Fruit fly (Drosophila melanogaster) whole organism, embryonic: ENCODE measurements around the gene Fbw5.

Experiments
- CG10267 ChIP-seq: fragments of 200-800 bp; sonication (Bioruptor generic); optimal IDR thresholded peaks from 2 replicates; lab custom pipeline; 2018; ENCODE audit warnings: missing biosample characterization, mild to moderate bottlenecking, missing genetic modification characterization, moderate library complexity
- CG10654 ChIP-seq: fragments of 200-800 bp; sonication (Bioruptor generic); optimal IDR thresholded peaks from 2 replicates; lab custom pipeline; 2016; ENCODE audit warnings: missing biosample characterization, missing genetic modification characterization
- CG10959 ChIP-seq: fragments of 200-800 bp; sonication (Bioruptor generic); IDR thresholded peaks from 2 replicates; pipeline ENCODE4 v1.3.6; 2022; ENCODE audit warnings: missing biosample characterization, missing genetic modification characterization
- CG11247 ChIP-seq: fragments of 200-800 bp; sonication (Bioruptor generic); IDR thresholded peaks from 2 replicates; pipeline ENCODE4 v1.3.6; 2022; ENCODE audit warnings: missing biosample characterization, missing genetic modification characterization
- CG12299 ChIP-seq: fragments of 200-800 bp; sonication (Bioruptor generic); optimal IDR thresholded peaks from 2 replicates; lab custom pipeline; 2018; ENCODE audit warnings: missing biosample characterization, mild to moderate bottlenecking, missing genetic modification characterization
- CG14667 ChIP-seq: fragments of 200-800 bp; sonication (Bioruptor generic); IDR thresholded peaks from 2 replicates; pipeline ENCODE4 v1.3.6; 2022; ENCODE audit warnings: missing biosample characterization, missing genetic modification characterization
- CG15601 ChIP-seq: fragments of 200-800 bp; sonication (Bioruptor generic); optimal IDR thresholded peaks from 3 replicates; lab custom pipeline; 2019; ENCODE audit warnings: missing biosample characterization, mild to moderate bottlenecking, missing genetic modification characterization, moderate library complexity
- CG16815 ChIP-seq: fragments of 200-800 bp; sonication (Bioruptor generic); optimal IDR thresholded peaks from 3 replicates; lab custom pipeline; 2017; ENCODE audit warnings: missing biosample characterization, mild to moderate bottlenecking, missing genetic modification characterization
- CG2116 ChIP-seq: fragments of 200-800 bp; sonication (Bioruptor generic); optimal IDR thresholded peaks from 3 replicates; lab custom pipeline; 2018; ENCODE audit warnings: missing biosample characterization, mild to moderate bottlenecking, missing genetic modification characterization
- CG2129 ChIP-seq: fragments of 200-800 bp; sonication (Bioruptor generic); IDR thresholded peaks from 2 replicates; pipeline ENCODE4 v1.3.6; 2022; ENCODE audit warnings: missing biosample characterization, missing genetic modification characterization; ENCODE audit not compliant: partially characterized antibody
- CG2199 ChIP-seq: fragments of 200-800 bp; sonication (Bioruptor generic); IDR thresholded peaks from 3 replicates; pipeline ENCODE4 v1.3.6; 2022; ENCODE audit warnings: missing biosample characterization, missing genetic modification characterization
- CG2889 ChIP-seq: fragments of 200-800 bp; sonication (Bioruptor generic); IDR thresholded peaks from 3 replicates; pipeline ENCODE4 v1.3.6; 2022; ENCODE audit warnings: missing biosample characterization, missing genetic modification characterization
- CG30403 ChIP-seq: fragments of 200-800 bp; sonication (Bioruptor generic); optimal IDR thresholded peaks from 3 replicates; lab custom pipeline; 2016; ENCODE audit warnings: missing biosample characterization, missing genetic modification characterization
- CG32532 ChIP-seq: fragments of 200-800 bp; sonication (Bioruptor generic); IDR thresholded peaks from 2 replicates; pipeline ENCODE4 v1.3.6; 2022; ENCODE audit warnings: missing biosample characterization, missing genetic modification characterization
- CG34422 ChIP-seq: fragments of 200-800 bp; sonication (Bioruptor generic); IDR thresholded peaks from 3 replicates; pipeline ENCODE4 v1.3.6; 2022; ENCODE audit warnings: missing biosample characterization, missing genetic modification characterization
- CG3838 ChIP-seq: fragments of 200-800 bp; sonication (Bioruptor generic); optimal IDR thresholded peaks from 3 replicates; lab custom pipeline; 2016; ENCODE audit warnings: missing biosample characterization, missing genetic modification characterization
- CG4707 ChIP-seq: fragments of 200-800 bp; sonication (Bioruptor generic); optimal IDR thresholded peaks from 2 replicates; lab custom pipeline; 2018; ENCODE audit warnings: missing biosample characterization, mild to moderate bottlenecking, missing genetic modification characterization, moderate library complexity
- CG6175 ChIP-seq: fragments of 200-800 bp; sonication (Bioruptor generic); IDR thresholded peaks from 3 replicates; pipeline ENCODE4 v1.3.6; 2022; ENCODE audit warnings: missing biosample characterization, missing genetic modification characterization
- CG6654 ChIP-seq: fragments of 200-800 bp; sonication (Bioruptor generic); optimal IDR thresholded peaks from 2 replicates; lab custom pipeline; 2017; ENCODE audit warnings: missing biosample characterization, mild to moderate bottlenecking, missing genetic modification characterization
- CG7928 ChIP-seq: fragments of 200-800 bp; sonication (Bioruptor generic); optimal IDR thresholded peaks from 2 replicates; lab custom pipeline; 2017; ENCODE audit warnings: missing biosample characterization, mild to moderate bottlenecking, missing genetic modification characterization
- CG7987 ChIP-seq: fragments of 200-800 bp; sonication (Bioruptor generic); optimal IDR thresholded peaks from 2 replicates; lab custom pipeline; 2018; ENCODE audit warnings: missing biosample characterization, mild to moderate bottlenecking, missing genetic modification characterization, moderate library complexity
- CG9727 ChIP-seq: fragments of 200-800 bp; sonication (Bioruptor generic); optimal IDR thresholded peaks from 3 replicates; lab custom pipeline; 2017; ENCODE audit warnings: missing biosample characterization, mild to moderate bottlenecking, missing genetic modification characterization
- CG9876 ChIP-seq: fragments of 200-800 bp; sonication (Bioruptor generic); optimal IDR thresholded peaks from 2 replicates; lab custom pipeline; 2016; ENCODE audit warnings: missing biosample characterization, missing genetic modification characterization
- D ChIP-seq, 2 experiments: fragments of 200-800 bp in 1 of 2; fragments of >200 bp in 1 of 2; sonication (Bioruptor generic) in 1 of 2; optimal IDR thresholded peaks; 2 replicates in 1 of 2; 3 replicates in 1 of 2; lab custom pipeline; 2017; ENCODE audit warnings: mild to moderate bottlenecking in 1 of 2, missing biosample characterization in 1 of 2, missing genetic modification characterization in 1 of 2, missing genetic modification reagents in 1 of 2
- D19B ChIP-seq: fragments of 200-800 bp; sonication (Bioruptor generic); optimal IDR thresholded peaks from 2 replicates; lab custom pipeline; 2017; ENCODE audit warnings: missing biosample characterization, mild to moderate bottlenecking, missing genetic modification characterization
- Dfd ChIP-seq, 2 experiments: fragments of >200 bp; optimal IDR thresholded peaks; 2 replicates each; lab custom pipeline; 2017; ENCODE audit warnings: missing biosample characterization in 2 of 2, missing genetic modification characterization in 2 of 2
- Dip2 ChIP-seq: fragments of 200-800 bp; sonication (Bioruptor generic); IDR thresholded peaks from 2 replicates; pipeline ENCODE4 v1.3.6; 2022; ENCODE audit warnings: missing biosample characterization, missing genetic modification characterization
- E2f1 ChIP-seq: fragments of 200-800 bp; sonication (Bioruptor generic); IDR thresholded peaks from 2 replicates; pipeline ENCODE4 v1.3.6; 2022; ENCODE audit warnings: missing biosample characterization, missing genetic modification characterization
- Eip74EF ChIP-seq, 2 experiments: fragments of 200-800 bp in 1 of 2; fragments of >200 bp in 1 of 2; sonication (Bioruptor generic) in 1 of 2; optimal IDR thresholded peaks; 2 replicates each; lab custom pipeline; 2017 to 2019; ENCODE audit warnings: missing biosample characterization in 2 of 2, missing genetic modification characterization in 2 of 2, mild to moderate bottlenecking in 1 of 2, moderate library complexity in 1 of 2
- Ets97D ChIP-seq: fragments of 200-800 bp; sonication (Bioruptor generic); optimal IDR thresholded peaks from 3 replicates; lab custom pipeline; 2016; ENCODE audit warnings: missing biosample characterization, missing genetic modification characterization
- H2.0 ChIP-seq: fragments of 200-800 bp; sonication (Bioruptor generic); IDR thresholded peaks from 2 replicates; pipeline ENCODE4 v1.3.6; 2022; ENCODE audit warnings: missing biosample characterization, missing genetic modification characterization
- HLHmδ ChIP-seq: fragments of 200-800 bp; sonication (Bioruptor generic); optimal IDR thresholded peaks from 2 replicates; lab custom pipeline; 2018; ENCODE audit warnings: missing biosample characterization, mild to moderate bottlenecking, missing genetic modification characterization, moderate library complexity
- NK7.1 ChIP-seq: fragments of 200-800 bp; sonication (Bioruptor generic); optimal IDR thresholded peaks from 3 replicates; lab custom pipeline; 2016; ENCODE audit warnings: missing biosample characterization, missing genetic modification characterization
- Rfx ChIP-seq: fragments of 200-800 bp; sonication (Bioruptor generic); IDR thresholded peaks from 2 replicates; pipeline ENCODE4 v1.3.6; 2022; ENCODE audit warnings: missing biosample characterization, missing genetic modification characterization
- Sox102F ChIP-seq: fragments of 200-800 bp; sonication (Bioruptor generic); optimal IDR thresholded peaks from 2 replicates; lab custom pipeline; 2018; ENCODE audit warnings: missing biosample characterization, mild to moderate bottlenecking, missing genetic modification characterization, moderate library complexity
- chif ChIP-seq, 2 experiments: fragments of 200-800 bp; sonication (Bioruptor generic); optimal IDR thresholded peaks; 3 replicates each; lab custom pipeline; 2016; ENCODE audit warnings: missing biosample characterization in 2 of 2, missing genetic modification characterization in 2 of 2
- corto ChIP-seq: fragments of 200-800 bp; sonication (Bioruptor generic); optimal IDR thresholded peaks from 2 replicates; lab custom pipeline; 2016; ENCODE audit warnings: missing biosample characterization, mild to moderate bottlenecking, missing genetic modification characterization, moderate library complexity
- crp ChIP-seq, 2 experiments: fragments of 200-800 bp; sonication (Bioruptor generic); optimal IDR thresholded peaks; 2 replicates in 1 of 2; 3 replicates in 1 of 2; lab custom pipeline; 2017; ENCODE audit warnings: missing biosample characterization in 2 of 2, missing genetic modification characterization in 2 of 2, mild to moderate bottlenecking in 1 of 2, moderate library complexity in 1 of 2
- jing ChIP-seq: fragments of 200-800 bp; sonication (Bioruptor generic); optimal IDR thresholded peaks from 2 replicates; lab custom pipeline; 2018; ENCODE audit warnings: missing biosample characterization, mild to moderate bottlenecking, missing genetic modification characterization
- nerfin-1 ChIP-seq: fragments of 200-800 bp; sonication (Bioruptor generic); optimal IDR thresholded peaks from 3 replicates; lab custom pipeline; 2019; ENCODE audit warnings: missing biosample characterization, mild to moderate bottlenecking, missing genetic modification characterization, moderate library complexity
- pan ChIP-seq, 4 experiments: fragments of >200 bp in 3 of 4; fragments of 200-800 bp in 1 of 4; sonication (Bioruptor generic) in 1 of 4; optimal IDR thresholded peaks in 3 of 4; IDR thresholded peaks in 1 of 4; 2 replicates each; pipeline versions ENCODE4 v1.3.6 to Lab custom; 2017 to 2022; ENCODE audit warnings: missing biosample characterization in 2 of 4, missing genetic modification characterization in 2 of 4, mixed read lengths in 1 of 4
- pnt ChIP-seq: fragments of 200-800 bp; sonication (Bioruptor generic); optimal IDR thresholded peaks from 3 replicates; lab custom pipeline; 2016; ENCODE audit warnings: missing biosample characterization, missing genetic modification characterization
- pum ChIP-seq: fragments of 200-800 bp; sonication (Bioruptor generic); optimal IDR thresholded peaks from 2 replicates; lab custom pipeline; 2016; ENCODE audit warnings: missing biosample characterization, missing genetic modification characterization
- run ChIP-seq: fragments of 200-800 bp; sonication (Bioruptor generic); optimal IDR thresholded peaks from 3 replicates; lab custom pipeline; 2018; ENCODE audit warnings: missing biosample characterization, mild to moderate bottlenecking, missing genetic modification characterization
- sc ChIP-seq, 3 experiments: fragments of >200 bp in 2 of 3; fragments of 200-800 bp in 1 of 3; sonication (Bioruptor generic) in 1 of 3; optimal IDR thresholded peaks; 2 replicates in 2 of 3; 3 replicates in 1 of 3; lab custom pipeline; 2017; ENCODE audit warnings: mild to moderate bottlenecking in 1 of 3, missing biosample characterization in 1 of 3, missing genetic modification characterization in 1 of 3, missing genetic modification reagents in 1 of 3
- sens ChIP-seq: fragments of 200-800 bp; sonication (Bioruptor generic); peaks from one replicate; lab custom pipeline; 2016; ENCODE audit warnings: missing biosample characterization, missing genetic modification characterization
- so ChIP-seq: fragments of 200-800 bp; sonication (Bioruptor generic); IDR thresholded peaks from 3 replicates; pipeline ENCODE4 v1.3.6; 2022; ENCODE audit warnings: missing biosample characterization, missing genetic modification characterization
- tna ChIP-seq: fragments of 200-800 bp; sonication (Bioruptor generic); IDR thresholded peaks from 2 replicates; pipeline ENCODE4 v1.3.6; 2022; ENCODE audit warnings: missing biosample characterization, missing genetic modification characterization; ENCODE audit not compliant: partially characterized antibody
- zen ChIP-seq: fragments of 200-800 bp; sonication (Bioruptor generic); optimal IDR thresholded peaks from 3 replicates; lab custom pipeline; 2018; ENCODE audit warnings: missing biosample characterization, mild to moderate bottlenecking, missing genetic modification characterization, moderate library complexity

Fbw5 gene

dm6 chr2L:6037830-6038229, 27.9 kb downstream of the Fbw5 start, which contains the start of the genes CG9117 and CG31643 (continued):
- TF ChIP-seq CG12299 (tag; lab: Kevin White, UChicago): peak; percentile 31
- no peak for TF ChIP-seq CG6175
- peak; percentile 70 for TF ChIP-seq CG30403
- no peak for TF ChIP-seq CG14667 (GFP tag; lab: Robert Waterston, UW)
- no peak for TF ChIP-seq HLHmδ (GFP tag; lab: Kevin White, UChicago)
- no peak for TF ChIP-seq D (optimal IDR thresholded peaks at IDR 0.05; lab: Kevin White, UChicago)
- no peak for TF ChIP-seq D (GFP tag; optimal IDR thresholded peaks at IDR 0.05; lab: Kevin White, UChicago)
- peak; percentile 61 for TF ChIP-seq nerfin-1 (tag; lab: Kevin White, UChicago)
- TF ChIP-seq CG4707: no peak
- TF ChIP-seq CG10959 (GFP tag; lab: Robert Waterston, UW): no peak
- peak; percentile 69 for TF ChIP-seq CG15601 (tag; lab: Kevin White, UChicago)
- TF ChIP-seq NK7.1 (GFP tag; lab: Kevin White, UChicago): no peak
- TF ChIP-seq Sox102F: no peak
- peak; percentile 57 for TF ChIP-seq CG2116 (GFP tag; lab: Kevin White, UChicago)
- TF ChIP-seq CG7987 (GFP tag; lab: Kevin White, UChicago): no peak
- TF ChIP-seq chif (GFP tag; optimal IDR thresholded peaks at IDR 0.05; lab: Kevin White, UChicago): peak in 1 of 2 experiments; percentile 31
- no peak for TF ChIP-seq CG6654 (GFP tag; lab: Kevin White, UChicago)
- no peak for TF ChIP-seq CG2129 (GFP tag; lab: Robert Waterston, UW)
- TF ChIP-seq CG9876: no peak
- peak; percentile 63; the same call in 1 of the 3 replicates for TF ChIP-seq CG34422 (GFP tag; lab: Robert Waterston, UW)
- no peak for TF ChIP-seq pan (optimal IDR thresholded peaks at IDR 0.05; lab: Kevin White, UChicago)
- no peak for TF ChIP-seq pan (GFP tag; optimal IDR thresholded peaks at IDR 0.05 in 1 of 2, IDR thresholded peaks at IDR 0.05 in 1 of 2)
- TF ChIP-seq Eip74EF (GFP tag; optimal IDR thresholded peaks at IDR 0.05; lab: Kevin White, UChicago): no peak
- TF ChIP-seq CG9727: peak; percentile 51
- TF ChIP-seq CG10267 (tag; lab: Kevin White, UChicago): peak; percentile 57
- no peak for TF ChIP-seq CG2199 (GFP tag; lab: Robert Waterston, UW)
- TF ChIP-seq D19B: no peak
- peak; percentile 39 for TF ChIP-seq pnt
- no peak for TF ChIP-seq Dip2 (GFP tag; lab: Robert Waterston, UW)
- no peak for TF ChIP-seq tna
- peak; percentile 13 for TF ChIP-seq pum
- peak; percentile 23 for TF ChIP-seq CG7928 (GFP tag; lab: Kevin White, UChicago)
- peak; percentile 55 for TF ChIP-seq Rfx (GFP tag; lab: Robert Waterston, UW)
- TF ChIP-seq Dfd (GFP tag; optimal IDR thresholded peaks at IDR 0.05; lab: Kevin White, UChicago): no peak
- TF ChIP-seq CG11247: no peak
- TF ChIP-seq zen (tag; lab: Kevin White, UChicago): peak; percentile 26
- no peak for TF ChIP-seq CG3838 (GFP tag; lab: Kevin White, UChicago)
- no peak for TF ChIP-seq jing
- no peak for TF ChIP-seq CG2889 (GFP tag; lab: Robert Waterston, UW)
- peak; percentile 97 for TF ChIP-seq sens (GFP tag; lab: Kevin White, UChicago)
- no peak for TF ChIP-seq sc (optimal IDR thresholded peaks at IDR 0.05; lab: Kevin White, UChicago)
- TF ChIP-seq sc (GFP tag; optimal IDR thresholded peaks at IDR 0.05; lab: Kevin White, UChicago): no peak
- no peak for TF ChIP-seq so (GFP tag; lab: Robert Waterston, UW)
- TF ChIP-seq CG10654: peak; percentile 41
- TF ChIP-seq E2f1: no peak
- TF ChIP-seq corto (GFP tag; lab: Kevin White, UChicago): no peak
- peak; percentile 61 for TF ChIP-seq Ets97D (GFP tag; lab: Kevin White, UChicago)
- peak; percentile 98 to 100 for TF ChIP-seq crp (GFP tag; optimal IDR thresholded peaks at IDR 0.05; lab: Kevin White, UChicago)
- TF ChIP-seq CG16815 (GFP tag; lab: Kevin White, UChicago): no peak
- no peak for TF ChIP-seq run
- peak; percentile 52 for TF ChIP-seq CG32532
- TF ChIP-seq H2.0 (GFP tag; lab: Robert Waterston, UW): no peak
